Fruit fly (Drosophila melanogaster): ENCODE data around the gene CG13806.

dm6 chr3L:2267558-2267957 lies 1.4 kb downstream of the CG13806 start, which contains the start of gene obst-I:
- TF ChIP-seq CG33017 (tag; optimal IDR thresholded peaks at IDR 0.05): no peak
- no peak for TF ChIP-seq tj (GFP tag; optimal IDR thresholded peaks at IDR 0.05)
- no peak for TF ChIP-seq kay (GFP tag; ENCODE audit: borderline replicate concordance)
- TF ChIP-seq pad (GFP tag; optimal IDR thresholded peaks at IDR 0.05): no peak
- TF ChIP-seq CG1620 (GFP tag; optimal IDR thresholded peaks at IDR 0.05): no peak
- TF ChIP-seq Crg-1 (GFP tag; optimal IDR thresholded peaks at IDR 0.05): no peak
- TF ChIP-seq cnc (optimal IDR thresholded peaks at IDR 0.05): no peak

Data from whole organism, adult.